Worm (Caenorhabditis elegans) whole organism, young adult: Measurements from ENCODE around the gene rsp-6.

Source experiments
- T26A5.8 ChIP-seq: sonication (generic microtip); optimal IDR thresholded peaks from 2 replicates; lab custom pipeline; 2016; ENCODE audit warnings: missing genetic modification characterization, missing compliant biosample characterization
- aptf-3 ChIP-seq: fragments of 200-800 bp; sonication (Bioruptor generic); IDR thresholded peaks from 2 replicates; pipeline ENCODE4 v1.3.6; 2022; ENCODE audit warnings: missing genetic modification characterization, missing compliant biosample characterization
- dpl-1 ChIP-seq: fragments of 150-350 bp; optimal IDR thresholded peaks from 2 replicates; lab custom pipeline; 2014; ENCODE audit warnings: missing biosample characterization, missing genetic modification reagents, missing genetic modification characterization
- nhr-120 ChIP-seq: fragments of 200-800 bp; sonication (Bioruptor generic); IDR thresholded peaks from 2 replicates; pipeline ENCODE4 v1.3.6; 2022; ENCODE audit warnings: missing genetic modification characterization, missing compliant biosample characterization

ce11 chrIV:7816402-7817102 lies 25.5 kb upstream of the rsp-6 start:
- TF ChIP-seq T26A5.8 (tag; lab: Kevin White, UChicago), result no peak
- no peak for TF ChIP-seq nhr-120 (GFP tag; lab: Robert Waterston, UW)
- no peak for TF ChIP-seq aptf-3 (GFP tag; lab: Robert Waterston, UW)
- no peak for TF ChIP-seq dpl-1
